Fruit fly (Drosophila melanogaster) whole organism, embryonic: ENCODE measurements around the gene Oatp26F.

Experiments
- Ada2b ChIP-seq: fragments of 200-800 bp; sonication (Bioruptor generic); IDR thresholded peaks from 2 replicates; pipeline ENCODE4 v1.3.6; 2022; ENCODE audit warnings: missing biosample characterization, missing genetic modification characterization
- Asciz ChIP-seq: fragments of 200-800 bp; sonication (Bioruptor generic); optimal IDR thresholded peaks from 2 replicates; lab custom pipeline; 2017; ENCODE audit warnings: missing biosample characterization, mild to moderate bottlenecking, missing genetic modification characterization, missing genetic modification reagents
- Awh ChIP-seq: fragments of 200-800 bp; sonication (Bioruptor generic); IDR thresholded peaks from 2 replicates; pipeline ENCODE4, ENCODE4 v1.3.6; 2022; ENCODE audit warnings: missing biosample characterization, missing genetic modification characterization
- BtbVII ChIP-seq: fragments of 200-800 bp; sonication (Bioruptor generic); optimal IDR thresholded peaks from 3 replicates; lab custom pipeline; 2017; ENCODE audit warnings: missing biosample characterization, mild to moderate bottlenecking, missing genetic modification characterization
- CG10267 ChIP-seq: fragments of 200-800 bp; sonication (Bioruptor generic); optimal IDR thresholded peaks from 2 replicates; lab custom pipeline; 2018; ENCODE audit warnings: missing biosample characterization, mild to moderate bottlenecking, missing genetic modification characterization, moderate library complexity
- CG10366 ChIP-seq: fragments of 200-800 bp; sonication (Bioruptor generic); IDR thresholded peaks from 2 replicates; pipeline ENCODE4 v1.3.6; 2022; ENCODE audit warnings: missing biosample characterization, missing genetic modification characterization
- CG10979 ChIP-seq: fragments of 200-800 bp; sonication (Bioruptor generic); optimal IDR thresholded peaks from 2 replicates; lab custom pipeline; 2018; ENCODE audit warnings: missing biosample characterization, mild to moderate bottlenecking, missing genetic modification characterization, moderate library complexity
- CG11247 ChIP-seq: fragments of 200-800 bp; sonication (Bioruptor generic); IDR thresholded peaks from 2 replicates; pipeline ENCODE4 v1.3.6; 2022; ENCODE audit warnings: missing biosample characterization, missing genetic modification characterization
- CG11398 ChIP-seq: fragments of 200-800 bp; sonication (Bioruptor generic); optimal IDR thresholded peaks from 2 replicates; lab custom pipeline; 2016; ENCODE audit warnings: missing biosample characterization, missing genetic modification characterization
- CG12104 ChIP-seq: fragments of 200-800 bp; sonication (Bioruptor generic); optimal IDR thresholded peaks from 3 replicates; lab custom pipeline; 2016; ENCODE audit warnings: missing biosample characterization, missing genetic modification characterization
- CG13624 ChIP-seq: fragments of 200-800 bp; sonication (Bioruptor generic); optimal IDR thresholded peaks from 2 replicates; lab custom pipeline; 2016; ENCODE audit warnings: missing biosample characterization, missing genetic modification characterization
- CG15514 ChIP-seq: fragments of 200-800 bp; sonication (Bioruptor generic); optimal IDR thresholded peaks from 3 replicates; lab custom pipeline; 2017; ENCODE audit warnings: missing biosample characterization, missing genetic modification characterization, mild to moderate bottlenecking, moderate library complexity, missing genetic modification reagents
- CG16779 ChIP-seq: fragments of 200-800 bp; sonication (Bioruptor generic); IDR thresholded peaks from 2 replicates; pipeline ENCODE4 v1.3.6; 2022; ENCODE audit warnings: missing biosample characterization, missing genetic modification characterization
- CG16813 ChIP-seq: fragments of 200-800 bp; sonication (Bioruptor generic); IDR thresholded peaks from 3 replicates; pipeline ENCODE4 v1.3.6; 2022; ENCODE audit warnings: missing biosample characterization, missing genetic modification characterization; ENCODE audit not compliant: partially characterized antibody
- CG17829 ChIP-seq: fragments of 200-800 bp; optimal IDR thresholded peaks from 2 replicates; lab custom pipeline; 2019; ENCODE audit warnings: missing biosample characterization, mild to moderate bottlenecking, missing genetic modification characterization, moderate library complexity
- CG2889 ChIP-seq: fragments of 200-800 bp; sonication (Bioruptor generic); IDR thresholded peaks from 3 replicates; pipeline ENCODE4 v1.3.6; 2022; ENCODE audit warnings: missing biosample characterization, missing genetic modification characterization
- CG3065 ChIP-seq: fragments of 200-800 bp; sonication (Bioruptor generic); optimal IDR thresholded peaks from 2 replicates; lab custom pipeline; 2016; ENCODE audit warnings: missing biosample characterization, missing genetic modification characterization
- CG32767 ChIP-seq: fragments of 200-800 bp; sonication (Bioruptor generic); IDR thresholded peaks from 2 replicates; pipeline ENCODE4 v1.3.6; 2022; ENCODE audit warnings: missing biosample characterization, missing genetic modification characterization
- CG33557 ChIP-seq: fragments of 200-800 bp; sonication (Bioruptor generic); optimal IDR thresholded peaks from 2 replicates; lab custom pipeline; 2019; ENCODE audit warnings: missing biosample characterization, mild to moderate bottlenecking, missing genetic modification characterization, moderate library complexity
- CG43689 ChIP-seq: fragments of 200-800 bp; sonication (Bioruptor generic); IDR thresholded peaks from 2 replicates; pipeline ENCODE4 v1.3.6; 2022; ENCODE audit warnings: missing biosample characterization, missing genetic modification characterization
- CG4707 ChIP-seq: fragments of 200-800 bp; sonication (Bioruptor generic); optimal IDR thresholded peaks from 2 replicates; lab custom pipeline; 2018; ENCODE audit warnings: missing biosample characterization, mild to moderate bottlenecking, missing genetic modification characterization, moderate library complexity
- CG6689 ChIP-seq: fragments of 200-800 bp; sonication (Bioruptor generic); IDR thresholded peaks from 2 replicates; pipeline ENCODE4 v1.3.6; 2022; ENCODE audit warnings: missing biosample characterization, missing genetic modification characterization
- CG7271 ChIP-seq: fragments of 200-800 bp; sonication (Bioruptor generic); optimal IDR thresholded peaks from 2 replicates; lab custom pipeline; 2018; ENCODE audit warnings: missing biosample characterization, mild to moderate bottlenecking, missing genetic modification characterization, moderate library complexity
- CG7372 ChIP-seq: fragments of 200-800 bp; sonication (Bioruptor generic); IDR thresholded peaks from 2 replicates; pipeline ENCODE4 v1.3.6; 2022; ENCODE audit warnings: missing biosample characterization, missing genetic modification characterization
- CG8281 ChIP-seq: fragments of 200-800 bp; sonication (Bioruptor generic); optimal IDR thresholded peaks from 2 replicates; lab custom pipeline; 2018; ENCODE audit warnings: missing biosample characterization, mild to moderate bottlenecking, missing genetic modification characterization, moderate library complexity
- CG9609 ChIP-seq: fragments of 200-800 bp; sonication (Bioruptor generic); optimal IDR thresholded peaks from 3 replicates; lab custom pipeline; 2016; ENCODE audit warnings: missing biosample characterization, missing genetic modification characterization
- Camta ChIP-seq: fragments of 200-800 bp; sonication (Bioruptor generic); optimal IDR thresholded peaks from 2 replicates; lab custom pipeline; 2016; ENCODE audit warnings: missing biosample characterization, missing genetic modification characterization
- Dad ChIP-seq: fragments of 200-800 bp; sonication (Bioruptor generic); optimal IDR thresholded peaks from 3 replicates; lab custom pipeline; 2016; ENCODE audit warnings: missing biosample characterization, missing genetic modification characterization
- Dfd ChIP-seq, 2 experiments: fragments of >200 bp; optimal IDR thresholded peaks; 2 replicates each; lab custom pipeline; 2017; ENCODE audit warnings: missing biosample characterization in 2 of 2, missing genetic modification characterization in 2 of 2
- HmgD ChIP-seq: fragments of 200-800 bp; sonication (Bioruptor generic); optimal IDR thresholded peaks from 3 replicates; lab custom pipeline; 2016; ENCODE audit warnings: missing biosample characterization, missing genetic modification characterization
- Max ChIP-seq: fragments of 200-800 bp; sonication (Bioruptor generic); optimal IDR thresholded peaks from 2 replicates; lab custom pipeline; 2016; ENCODE audit warnings: missing biosample characterization, mild to moderate bottlenecking, missing genetic modification characterization
- Sox100B ChIP-seq: fragments of 200-800 bp; sonication (Bioruptor generic); optimal IDR thresholded peaks from 3 replicates; lab custom pipeline; 2018; ENCODE audit warnings: missing biosample characterization, mild to moderate bottlenecking, missing genetic modification characterization
- Xbp1 ChIP-seq: fragments of 200-800 bp; sonication (Bioruptor generic); optimal IDR thresholded peaks from 3 replicates; lab custom pipeline; 2016; ENCODE audit warnings: missing biosample characterization, mild to moderate bottlenecking, missing genetic modification characterization
- al ChIP-seq: fragments of 200-800 bp; sonication (Bioruptor generic); IDR thresholded peaks from 2 replicates; pipeline ENCODE4 v1.3.6; 2022; ENCODE audit warnings: missing biosample characterization, missing genetic modification characterization
- chm ChIP-seq: fragments of 200-800 bp; sonication (Bioruptor generic); IDR thresholded peaks from 2 replicates; pipeline ENCODE4 v1.3.6; 2022; ENCODE audit warnings: missing biosample characterization, missing genetic modification characterization
- croc ChIP-seq: fragments of 200-800 bp; sonication (Bioruptor generic); conservative IDR thresholded peaks from 3 replicates; pipeline ENCODE4 v1.3.6; 2022; ENCODE audit warnings: missing biosample characterization, missing genetic modification characterization
- crp ChIP-seq, 2 experiments: fragments of 200-800 bp; sonication (Bioruptor generic); optimal IDR thresholded peaks; 2 replicates in 1 of 2; 3 replicates in 1 of 2; lab custom pipeline; 2017; ENCODE audit warnings: missing biosample characterization in 2 of 2, missing genetic modification characterization in 2 of 2, mild to moderate bottlenecking in 1 of 2, moderate library complexity in 1 of 2
- da ChIP-seq: fragments of 200-800 bp; sonication (Bioruptor generic); optimal IDR thresholded peaks from 2 replicates; lab custom pipeline; 2016; ENCODE audit warnings: missing biosample characterization, missing genetic modification characterization
- dan ChIP-seq: fragments of 200-800 bp; sonication (Bioruptor generic); IDR thresholded peaks from 2 replicates; pipeline ENCODE4 v1.3.6; 2022; ENCODE audit warnings: missing biosample characterization, missing genetic modification characterization
- disco-r ChIP-seq: fragments of 200-800 bp; sonication (Bioruptor generic); optimal IDR thresholded peaks from 2 replicates; lab custom pipeline; 2016; ENCODE audit warnings: missing biosample characterization, missing genetic modification characterization
- dpn ChIP-seq, 2 experiments: fragments of 200-800 bp; sonication (Bioruptor generic); optimal IDR thresholded peaks; 3 replicates each; lab custom pipeline; 2016; ENCODE audit warnings: missing biosample characterization in 2 of 2, missing genetic modification characterization in 2 of 2
- fd102C ChIP-seq: fragments of 200-800 bp; sonication (Bioruptor generic); optimal IDR thresholded peaks from 2 replicates; lab custom pipeline; 2018; ENCODE audit warnings: missing biosample characterization, mild to moderate bottlenecking, missing genetic modification characterization, moderate library complexity
- gcm2 ChIP-seq: fragments of 200-800 bp; sonication (Bioruptor generic); optimal IDR thresholded peaks from 2 replicates; lab custom pipeline; 2016; ENCODE audit warnings: missing biosample characterization, missing genetic modification characterization
- gsb ChIP-seq: fragments of 200-800 bp; sonication (Bioruptor generic); IDR thresholded peaks from 2 replicates; pipeline ENCODE4 v1.3.6; 2022; ENCODE audit warnings: missing biosample characterization, missing genetic modification characterization
- p53 ChIP-seq: fragments of 200-800 bp; sonication (Bioruptor generic); optimal IDR thresholded peaks from 2 replicates; lab custom pipeline; 2016; ENCODE audit warnings: missing biosample characterization, missing genetic modification characterization
- pho ChIP-seq: fragments of 200-800 bp; sonication (Bioruptor generic); optimal IDR thresholded peaks from 2 replicates; lab custom pipeline; 2016; ENCODE audit warnings: missing biosample characterization, missing genetic modification characterization
- rib ChIP-seq: fragments of 200-800 bp; sonication (Bioruptor generic); IDR thresholded peaks from 2 replicates; pipeline ENCODE4 v1.3.6; 2022; ENCODE audit warnings: missing biosample characterization, missing genetic modification characterization
- sens ChIP-seq: fragments of 200-800 bp; sonication (Bioruptor generic); peaks from one replicate; lab custom pipeline; 2016; ENCODE audit warnings: missing biosample characterization, missing genetic modification characterization
- stc ChIP-seq: fragments of 200-800 bp; sonication (Bioruptor generic); IDR thresholded peaks from 2 replicates; pipeline ENCODE4 v1.3.6; 2022; ENCODE audit warnings: missing biosample characterization, missing genetic modification characterization
- twi ChIP-seq: fragments of 200-800 bp; optimal IDR thresholded peaks from 2 replicates; lab custom pipeline; 2019; ENCODE audit warnings: missing biosample characterization, mild to moderate bottlenecking, missing genetic modification characterization, moderate library complexity
- zen ChIP-seq: fragments of 200-800 bp; sonication (Bioruptor generic); optimal IDR thresholded peaks from 3 replicates; lab custom pipeline; 2018; ENCODE audit warnings: missing biosample characterization, mild to moderate bottlenecking, missing genetic modification characterization, moderate library complexity

Oatp26F gene

DNA sequence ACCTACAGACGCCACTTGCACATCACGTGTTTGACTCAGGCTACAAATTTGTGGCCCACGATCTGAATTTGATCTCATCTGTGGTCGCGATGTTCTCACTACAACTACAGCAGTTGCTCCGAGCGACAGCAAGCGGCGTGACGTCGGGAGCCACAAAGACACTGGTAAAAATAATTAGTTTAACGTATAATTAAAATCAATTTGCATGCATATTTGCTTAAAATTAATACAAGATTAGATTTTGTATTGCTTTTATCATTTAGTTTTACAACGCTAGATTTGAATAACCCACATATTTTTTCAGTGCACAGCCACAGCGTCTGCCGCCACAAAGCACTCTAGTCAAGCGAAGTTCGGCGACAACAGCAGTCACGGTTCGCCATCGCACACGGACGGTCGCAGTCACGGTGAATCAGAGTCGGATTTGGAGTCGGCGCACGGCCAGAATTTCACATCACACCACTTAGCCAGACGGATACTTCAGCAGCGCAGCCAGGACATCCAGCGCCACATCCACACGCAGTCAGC lies 19.7 kb downstream of the Oatp26F start (continued):
- TF ChIP-seq CG7372 (GFP tag; lab: Robert Waterston, UW), result peak; percentile 100
- TF ChIP-seq twi (tag; lab: Kevin White, UChicago), result peak; percentile 100
- peak; percentile 100 for TF ChIP-seq zen (tag; lab: Kevin White, UChicago)
- TF ChIP-seq CG16779 (GFP tag; lab: Robert Waterston, UW), result peak; percentile 100
- TF ChIP-seq fd102C (GFP tag; lab: Kevin White, UChicago), result peak; percentile 96
- peak; percentile 100 for TF ChIP-seq Dad (GFP tag; lab: Kevin White, UChicago)
- TF ChIP-seq CG11247, result peak; percentile 100
- peak; percentile 100 for TF ChIP-seq CG17829 (tag; lab: Kevin White, UChicago)
- peak; percentile 100 for TF ChIP-seq HmgD (GFP tag; lab: Kevin White, UChicago)
- TF ChIP-seq rib (GFP tag; lab: Robert Waterston, UW), result peak; percentile 100
- TF ChIP-seq CG10366 (GFP tag; lab: Robert Waterston, UW), result peak; percentile 100
- TF ChIP-seq Xbp1, result peak; percentile 100
- TF ChIP-seq Ada2b (GFP tag; lab: Robert Waterston, UW), result peak; percentile 100
- TF ChIP-seq CG32767 (GFP tag; lab: Robert Waterston, UW), result peak; percentile 100
- peak; percentile 100 for TF ChIP-seq chm
- peak; percentile 100 for TF ChIP-seq CG9609 (GFP tag; lab: Kevin White, UChicago)
- peak; percentile 100 for TF ChIP-seq CG3065
- peak; percentile 100 for TF ChIP-seq Camta
- TF ChIP-seq stc, result peak; percentile 100
- peak; percentile 100 for TF ChIP-seq gcm2 (GFP tag; lab: Kevin White, UChicago)
- peak; percentile 100 for TF ChIP-seq CG13624 (GFP tag; lab: Kevin White, UChicago)
- peak; percentile 100 for TF ChIP-seq disco-r (GFP tag; lab: Kevin White, UChicago)
- no peak for TF ChIP-seq CG16813 (GFP tag; lab: Robert Waterston, UW)
- peak; percentile 99 for TF ChIP-seq p53 (GFP tag; lab: Kevin White, UChicago)
- peak in 1 of 2 experiments; percentile 96 for TF ChIP-seq Dfd (GFP tag; optimal IDR thresholded peaks at IDR 0.05; lab: Kevin White, UChicago)
- peak; percentile 100 for TF ChIP-seq CG10267 (tag; lab: Kevin White, UChicago)
- TF ChIP-seq CG2889 (GFP tag; lab: Robert Waterston, UW), result peak; percentile 100
- peak; percentile 100 for TF ChIP-seq gsb (GFP tag; lab: Robert Waterston, UW)
- peak; percentile 100 for TF ChIP-seq BtbVII
- TF ChIP-seq sens (GFP tag; lab: Kevin White, UChicago), result peak; percentile 100
- peak; percentile 99 for TF ChIP-seq dan (GFP tag; lab: Robert Waterston, UW)
- peak; percentile 100 for TF ChIP-seq CG10979 (tag; lab: Kevin White, UChicago)
- TF ChIP-seq Max, result peak; percentile 100
- peak; percentile 100 for TF ChIP-seq croc (GFP tag; lab: Robert Waterston, UW)
- peak; percentile 100 for TF ChIP-seq CG12104 (GFP tag; lab: Kevin White, UChicago)
- TF ChIP-seq Sox100B (GFP tag; lab: Kevin White, UChicago), result peak; percentile 100
- TF ChIP-seq crp (GFP tag; optimal IDR thresholded peaks at IDR 0.05; lab: Kevin White, UChicago), result peak; percentile 31 to 86
- peak; percentile 100 for TF ChIP-seq al (GFP tag; lab: Robert Waterston, UW)
- peak; percentile 100 for TF ChIP-seq da (GFP tag; lab: Kevin White, UChicago)
- TF ChIP-seq CG7271 (tag; lab: Kevin White, UChicago), result peak; percentile 99
- TF ChIP-seq dpn (GFP tag; optimal IDR thresholded peaks at IDR 0.05; lab: Kevin White, UChicago), result peak; percentile 100
- TF ChIP-seq CG6689 (GFP tag; lab: Robert Waterston, UW), result peak; percentile 100
- peak; percentile 97 for TF ChIP-seq CG8281 (tag; lab: Kevin White, UChicago)
- peak; percentile 100 for TF ChIP-seq CG33557
- peak; percentile 100 for TF ChIP-seq pho (GFP tag; lab: Kevin White, UChicago)
- TF ChIP-seq CG4707 (GFP tag; lab: Kevin White, UChicago), result peak; percentile 99
- TF ChIP-seq Asciz (GFP tag; lab: Kevin White, UChicago), result peak; percentile 100
- peak; percentile 97 for TF ChIP-seq CG15514 (GFP tag; lab: Kevin White, UChicago)
- TF ChIP-seq CG11398, result peak; percentile 100
- peak; percentile 100 for TF ChIP-seq CG43689
- TF ChIP-seq Awh (GFP tag; lab: Robert Waterston, UW), result peak; percentile 100
